Fruit fly (Drosophila melanogaster) whole organism, embryonic: ENCODE data around the gene PGRP-LF.

ENCODE experiments used
- B-H1 ChIP-seq: fragments of 200-800 bp; sonication (Bioruptor generic); IDR thresholded peaks from 3 replicates; pipeline ENCODE4 v1.3.6; 2022; ENCODE audit warnings: missing biosample characterization, missing genetic modification characterization
- CG10267 ChIP-seq: fragments of 200-800 bp; sonication (Bioruptor generic); optimal IDR thresholded peaks from 2 replicates; lab custom pipeline; 2018; ENCODE audit warnings: missing biosample characterization, mild to moderate bottlenecking, missing genetic modification characterization, moderate library complexity
- CG10274 ChIP-seq: fragments of 200-800 bp; sonication (Bioruptor generic); optimal IDR thresholded peaks from 3 replicates; lab custom pipeline; 2017; ENCODE audit warnings: missing biosample characterization, mild to moderate bottlenecking, missing genetic modification characterization
- CG14441 ChIP-seq: fragments of 200-800 bp; sonication (Bioruptor generic); IDR thresholded peaks from 2 replicates; pipeline ENCODE4 v1.3.6; 2022; ENCODE audit warnings: missing biosample characterization, missing genetic modification characterization
- CG14710 ChIP-seq: fragments of 200-800 bp; sonication (Bioruptor generic); optimal IDR thresholded peaks from 3 replicates; lab custom pipeline; 2019; ENCODE audit warnings: missing biosample characterization, mild to moderate bottlenecking, missing genetic modification characterization, moderate library complexity
- CG15073 ChIP-seq: fragments of 200-800 bp; sonication (Bioruptor generic); optimal IDR thresholded peaks from 2 replicates; lab custom pipeline; 2016; ENCODE audit warnings: missing biosample characterization, missing genetic modification characterization
- CG15601 ChIP-seq: fragments of 200-800 bp; sonication (Bioruptor generic); optimal IDR thresholded peaks from 3 replicates; lab custom pipeline; 2019; ENCODE audit warnings: missing biosample characterization, mild to moderate bottlenecking, missing genetic modification characterization, moderate library complexity
- CG17829 ChIP-seq: fragments of 200-800 bp; optimal IDR thresholded peaks from 2 replicates; lab custom pipeline; 2019; ENCODE audit warnings: missing biosample characterization, mild to moderate bottlenecking, missing genetic modification characterization, moderate library complexity
- CG2116 ChIP-seq: fragments of 200-800 bp; sonication (Bioruptor generic); optimal IDR thresholded peaks from 3 replicates; lab custom pipeline; 2018; ENCODE audit warnings: missing biosample characterization, mild to moderate bottlenecking, missing genetic modification characterization
- CG30020 ChIP-seq: fragments of 200-800 bp; optimal IDR thresholded peaks from 2 replicates; lab custom pipeline; 2019; ENCODE audit warnings: missing biosample characterization, mild to moderate bottlenecking, missing genetic modification characterization, moderate library complexity
- CG31441 ChIP-seq: fragments of 200-800 bp; sonication (Bioruptor generic); IDR thresholded peaks from 2 replicates; pipeline ENCODE4 v1.3.6; 2022; ENCODE audit warnings: missing biosample characterization, missing genetic modification characterization
- CG32767 ChIP-seq: fragments of 200-800 bp; sonication (Bioruptor generic); IDR thresholded peaks from 2 replicates; pipeline ENCODE4 v1.3.6; 2022; ENCODE audit warnings: missing biosample characterization, missing genetic modification characterization
- CG4424 ChIP-seq: fragments of 200-800 bp; sonication (Bioruptor generic); optimal IDR thresholded peaks from 3 replicates; lab custom pipeline; 2016; ENCODE audit warnings: missing biosample characterization, missing genetic modification characterization
- CG4854 ChIP-seq: fragments of 200-800 bp; sonication (Bioruptor generic); optimal IDR thresholded peaks from 2 replicates; lab custom pipeline; 2016; ENCODE audit warnings: missing biosample characterization, missing genetic modification characterization, inconsistent platforms
- CG6854 ChIP-seq: fragments of 200-800 bp; sonication (Bioruptor generic); optimal IDR thresholded peaks from 3 replicates; lab custom pipeline; 2017; ENCODE audit warnings: missing biosample characterization, mild to moderate bottlenecking, missing genetic modification characterization
- CoRest ChIP-seq: fragments of 200-800 bp; sonication (Bioruptor generic); optimal IDR thresholded peaks from 3 replicates; lab custom pipeline; 2018; ENCODE audit warnings: missing biosample characterization, mild to moderate bottlenecking, missing genetic modification characterization, moderate library complexity
- Doc3 ChIP-seq: fragments of 200-800 bp; sonication (Bioruptor generic); IDR thresholded peaks from 3 replicates; pipeline ENCODE4 v1.3.6; 2022; ENCODE audit warnings: missing biosample characterization, missing genetic modification characterization; ENCODE audit not compliant: partially characterized antibody
- ERR ChIP-seq: fragments of 200-800 bp; sonication (Bioruptor generic); optimal IDR thresholded peaks from 2 replicates; lab custom pipeline; 2016; ENCODE audit warnings: missing biosample characterization, missing genetic modification characterization
- Fer2 ChIP-seq: fragments of 200-800 bp; sonication (Bioruptor generic); optimal IDR thresholded peaks from 2 replicates; lab custom pipeline; 2018; ENCODE audit warnings: missing biosample characterization, mild to moderate bottlenecking, missing genetic modification characterization, moderate library complexity
- Hmr ChIP-seq: fragments of 200-800 bp; sonication (Bioruptor generic); optimal IDR thresholded peaks from 3 replicates; lab custom pipeline; 2017; ENCODE audit warnings: mild to moderate bottlenecking, missing biosample characterization, missing genetic modification reagents, missing genetic modification characterization
- Med ChIP-seq: fragments of 200-800 bp; sonication (Bioruptor generic); peaks from one replicate; lab custom pipeline; 2016; ENCODE audit warnings: missing biosample characterization, missing genetic modification characterization, mild to moderate bottlenecking, inconsistent platforms, moderate library complexity
- Mrtf ChIP-seq: fragments of 200-800 bp; sonication (Bioruptor generic); IDR thresholded peaks from 3 replicates; pipeline ENCODE4 v1.3.6; 2022; ENCODE audit warnings: missing biosample characterization, missing genetic modification characterization
- Ravus ChIP-seq: fragments of 200-800 bp; sonication (Bioruptor generic); IDR thresholded peaks from 2 replicates; pipeline ENCODE4 v1.3.6; 2022; ENCODE audit warnings: missing biosample characterization, missing genetic modification characterization
- Rfx ChIP-seq: fragments of 200-800 bp; sonication (Bioruptor generic); IDR thresholded peaks from 2 replicates; pipeline ENCODE4 v1.3.6; 2022; ENCODE audit warnings: missing biosample characterization, missing genetic modification characterization
- Sox100B ChIP-seq: fragments of 200-800 bp; sonication (Bioruptor generic); optimal IDR thresholded peaks from 3 replicates; lab custom pipeline; 2018; ENCODE audit warnings: missing biosample characterization, mild to moderate bottlenecking, missing genetic modification characterization
- ab ChIP-seq: fragments of 200-800 bp; sonication (Bioruptor generic); optimal IDR thresholded peaks from 2 replicates; lab custom pipeline; 2016; ENCODE audit warnings: missing biosample characterization, missing genetic modification characterization
- ac ChIP-seq: fragments of 200-800 bp; sonication (Bioruptor generic); optimal IDR thresholded peaks from 3 replicates; lab custom pipeline; 2017; ENCODE audit warnings: missing biosample characterization, mild to moderate bottlenecking, missing genetic modification characterization
- aop ChIP-seq: fragments of 200-800 bp; sonication (Bioruptor generic); IDR thresholded peaks from 2 replicates; pipeline ENCODE4 v1.3.6; 2022; ENCODE audit warnings: missing biosample characterization, missing genetic modification characterization
- bbx ChIP-seq: fragments of 200-800 bp; sonication (Bioruptor generic); IDR thresholded peaks from 2 replicates; pipeline ENCODE4 v1.3.6; 2022; ENCODE audit warnings: missing biosample characterization, missing genetic modification characterization; ENCODE audit not compliant: partially characterized antibody
- emc ChIP-seq: fragments of 200-800 bp; sonication (Bioruptor generic); optimal IDR thresholded peaks from 2 replicates; lab custom pipeline; 2016; ENCODE audit warnings: missing biosample characterization, missing genetic modification characterization
- ems ChIP-seq: fragments of 200-800 bp; sonication (Bioruptor generic); optimal IDR thresholded peaks from 3 replicates; lab custom pipeline; 2016; ENCODE audit warnings: missing biosample characterization, missing genetic modification characterization
- fd3F ChIP-seq: fragments of 200-800 bp; sonication (Bioruptor generic); optimal IDR thresholded peaks from 2 replicates; lab custom pipeline; 2018; ENCODE audit warnings: missing biosample characterization, mild to moderate bottlenecking, missing genetic modification characterization, moderate library complexity
- fd96Cb ChIP-seq: fragments of 200-800 bp; sonication (Bioruptor generic); optimal IDR thresholded peaks from 2 replicates; lab custom pipeline; 2018; ENCODE audit warnings: missing biosample characterization, mild to moderate bottlenecking, missing genetic modification characterization, moderate library complexity
- gcm2 ChIP-seq: fragments of 200-800 bp; sonication (Bioruptor generic); optimal IDR thresholded peaks from 2 replicates; lab custom pipeline; 2016; ENCODE audit warnings: missing biosample characterization, missing genetic modification characterization
- jumu ChIP-seq: fragments of 200-800 bp; sonication (Bioruptor generic); optimal IDR thresholded peaks from 3 replicates; lab custom pipeline; 2016; ENCODE audit warnings: missing biosample characterization, missing genetic modification characterization
- ken ChIP-seq: fragments of 200-800 bp; sonication (Bioruptor generic); IDR thresholded peaks from 3 replicates; pipeline ENCODE4 v1.3.6; 2022; ENCODE audit warnings: missing biosample characterization, missing genetic modification characterization
- knrl ChIP-seq: fragments of 200-800 bp; sonication (Bioruptor generic); IDR thresholded peaks from 3 replicates; pipeline ENCODE4 v1.3.6; 2022; ENCODE audit warnings: missing biosample characterization, missing genetic modification characterization; ENCODE audit not compliant: partially characterized antibody
- lbe ChIP-seq: fragments of 200-800 bp; sonication (Bioruptor generic); optimal IDR thresholded peaks from 2 replicates; lab custom pipeline; 2016; ENCODE audit warnings: missing biosample characterization, mild to moderate bottlenecking, missing genetic modification characterization
- mam ChIP-seq: fragments of 200-800 bp; sonication (Bioruptor generic); optimal IDR thresholded peaks from 3 replicates; lab custom pipeline; 2016; ENCODE audit warnings: missing biosample characterization, missing genetic modification characterization
- nom ChIP-seq: fragments of 200-800 bp; sonication (Bioruptor generic); optimal IDR thresholded peaks from 2 replicates; lab custom pipeline; 2017; ENCODE audit warnings: missing biosample characterization, missing genetic modification characterization, mild to moderate bottlenecking, moderate library complexity, missing genetic modification reagents
- oc ChIP-seq: fragments of 200-800 bp; sonication (Bioruptor generic); optimal IDR thresholded peaks from 2 replicates; lab custom pipeline; 2018; ENCODE audit warnings: missing biosample characterization, mild to moderate bottlenecking, missing genetic modification characterization, moderate library complexity
- odd ChIP-seq: fragments of 200-800 bp; sonication (Bioruptor generic); optimal IDR thresholded peaks from 2 replicates; lab custom pipeline; 2017; ENCODE audit warnings: missing biosample characterization, mild to moderate bottlenecking, missing genetic modification characterization
- ranshi ChIP-seq: fragments of 200-800 bp; sonication (Bioruptor generic); IDR thresholded peaks from 2 replicates; pipeline ENCODE4 v1.3.6; 2022; ENCODE audit warnings: missing biosample characterization, missing genetic modification characterization
- shn ChIP-seq: fragments of 200-800 bp; sonication (Bioruptor generic); optimal IDR thresholded peaks from 3 replicates; lab custom pipeline; 2016; ENCODE audit warnings: missing biosample characterization, missing genetic modification characterization
- zf30C ChIP-seq: fragments of 200-800 bp; sonication (Bioruptor generic); optimal IDR thresholded peaks from 3 replicates; lab custom pipeline; 2018; ENCODE audit warnings: missing biosample characterization, mild to moderate bottlenecking, missing genetic modification characterization

The PGRP-LF gene

DNA sequence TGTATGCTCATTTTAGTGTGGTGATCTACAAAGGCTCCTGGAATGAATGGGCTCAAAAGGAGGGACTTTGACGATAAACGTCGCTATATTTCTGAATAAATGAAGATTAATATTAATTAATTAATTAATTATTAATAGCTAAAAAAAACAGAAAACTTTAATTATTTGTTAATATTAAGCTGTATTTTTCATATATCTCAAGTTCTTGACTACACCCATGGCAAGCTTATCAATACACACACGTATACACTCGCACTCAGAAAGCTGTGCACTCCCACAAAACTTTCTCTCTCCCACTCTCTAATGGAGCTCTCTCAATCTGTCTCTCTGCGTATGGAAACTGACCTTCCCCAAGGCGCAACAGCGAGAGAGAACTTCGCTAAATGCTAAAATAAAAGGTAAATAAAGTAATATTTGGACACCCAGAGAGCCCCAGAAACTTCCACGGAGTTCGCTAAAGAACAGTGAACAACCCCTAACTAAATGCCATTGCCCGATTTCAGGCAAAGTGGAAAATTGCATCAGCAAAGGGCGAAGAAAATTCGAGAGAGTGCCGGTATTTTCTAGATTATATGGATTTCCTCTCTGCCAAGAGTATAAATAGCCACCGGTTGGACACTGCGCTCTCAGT, 24.1 kb downstream of the PGRP-LF start (continued):
- peak; percentile 72 for TF ChIP-seq Sox100B
- peak; percentile 75 for TF ChIP-seq CG31441
- peak; percentile 67 for TF ChIP-seq CG17829 (tag; lab: Kevin White, UChicago)
- TF ChIP-seq Fer2 = no peak
- TF ChIP-seq fd96Cb (tag; lab: Kevin White, UChicago) = peak; percentile 61
- TF ChIP-seq jumu (GFP tag; lab: Kevin White, UChicago) = no peak
- TF ChIP-seq ranshi = peak; percentile 66
- no peak for TF ChIP-seq CG2116
- TF ChIP-seq CG32767 = peak; percentile 76
- no peak for TF ChIP-seq aop (GFP tag; lab: Robert Waterston, UW)
- TF ChIP-seq B-H1 (GFP tag; lab: Robert Waterston, UW) = no peak
- peak; percentile 66 for TF ChIP-seq CG6854 (GFP tag; lab: Kevin White, UChicago)

DNA sequence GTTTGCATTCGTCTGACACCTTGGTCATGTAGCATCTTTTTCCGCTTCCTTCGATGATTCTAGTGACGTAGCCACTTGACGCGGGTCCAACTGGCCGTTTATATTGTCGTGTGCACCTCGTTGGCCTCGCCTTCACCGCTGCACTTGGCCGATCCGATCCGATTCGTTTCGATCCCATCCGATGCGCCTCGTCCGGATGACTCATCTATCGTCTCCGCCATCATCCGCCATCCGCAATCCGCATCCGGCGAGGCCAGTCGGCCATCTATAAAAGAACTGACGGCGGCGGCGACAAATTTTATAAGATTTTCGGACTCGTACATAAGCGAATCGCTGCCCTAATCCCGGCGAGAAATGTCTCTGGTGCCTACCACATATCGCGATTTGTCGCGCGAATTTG, 25.7 kb downstream of the PGRP-LF start, which contains the start of gene CG4461:
Gene CG4461, plus strand, starts transcription at position 301 of the 400 bp plus-strand sequence.
- TF ChIP-seq CG10274 (no peak), oc (tag; lab: Kevin White, UChicago) (no peak), nom (peak; percentile 13), ems (GFP tag; lab: Kevin White, UChicago) (no peak), Doc3 (no peak), CG15601 (no peak), ab (GFP tag; lab: Kevin White, UChicago) (no peak), shn (GFP tag; lab: Kevin White, UChicago) (no peak)

DNA sequence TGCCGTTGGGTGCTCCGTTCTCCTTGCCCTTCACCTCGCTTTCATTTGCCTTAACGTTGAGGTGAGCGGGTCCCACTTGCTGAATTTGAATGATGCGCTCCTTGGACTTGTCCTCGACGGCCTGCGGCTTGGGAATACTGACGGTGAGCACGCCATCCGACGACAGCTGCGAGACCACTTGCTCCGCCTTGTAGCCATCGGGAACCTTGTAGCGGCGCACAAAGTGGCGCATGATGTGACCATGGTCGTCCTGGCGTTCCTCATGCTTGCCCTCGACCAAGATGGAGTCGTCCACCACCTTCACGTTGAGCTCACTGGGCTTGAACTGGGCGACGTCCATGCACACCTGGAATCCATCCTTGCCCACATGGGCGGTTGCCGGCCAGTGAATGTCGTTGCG, 27.2 kb downstream of the PGRP-LF start:
- TF ChIP-seq ken (GFP tag; lab: Robert Waterston, UW) (0 out of 3 replicates have a peak, but pooled peaks have one; percentile 14), CG10267 (tag; lab: Kevin White, UChicago) (no peak), Mrtf (GFP tag; lab: Robert Waterston, UW) (0 out of 3 replicates have a peak, but pooled peaks have one; percentile 39), Med (GFP tag; lab: Kevin White, UChicago) (peak; percentile 56)

DNA sequence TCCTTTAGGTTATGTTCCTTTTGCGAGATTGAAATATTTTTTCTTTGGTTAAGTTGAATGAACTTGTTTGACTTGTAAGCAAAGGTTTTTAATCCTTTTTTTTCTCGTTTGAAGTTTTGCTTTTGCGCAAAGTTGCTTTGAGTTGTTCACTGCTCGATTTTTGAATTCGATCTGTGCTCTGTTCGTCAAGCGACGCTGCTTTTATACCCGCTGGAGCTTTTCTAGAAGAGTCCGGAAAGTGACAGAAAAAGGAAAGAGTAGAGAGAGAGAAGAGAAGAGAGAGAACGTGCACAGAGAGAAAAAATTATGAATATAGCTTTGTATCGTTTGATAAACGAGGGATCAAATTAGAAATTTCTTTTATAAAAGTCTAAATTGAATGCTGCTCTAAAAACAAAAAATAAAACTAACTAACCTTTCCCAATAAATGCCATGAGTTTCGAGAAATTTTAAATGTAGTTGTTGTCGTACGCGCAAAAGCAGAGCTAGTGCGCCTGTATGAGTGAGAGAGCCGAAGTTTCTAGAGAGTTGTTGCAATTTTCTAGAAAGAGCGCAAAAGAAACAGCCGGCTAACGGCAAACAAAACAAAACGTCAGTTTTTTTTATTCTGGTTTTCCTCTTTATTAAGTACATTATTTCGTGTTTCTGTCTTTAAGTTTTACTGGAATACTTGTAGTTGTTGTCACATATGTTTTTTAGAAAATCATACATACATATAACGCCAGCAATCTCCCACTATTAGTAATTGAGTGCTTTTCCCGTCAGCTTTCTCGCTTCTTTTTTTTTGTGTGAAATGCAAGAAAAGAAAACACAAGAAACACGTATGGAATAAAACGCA, 28.0 kb downstream of the PGRP-LF start, which contains the start of gene Hsp26:
Gene Hsp26, minus strand, starts transcription at position 230 of the 838 bp plus-strand sequence.
- TF ChIP-seq ac = no peak
- peak; percentile 83 for TF ChIP-seq Rfx (GFP tag; lab: Robert Waterston, UW)
- TF ChIP-seq CoRest = peak; percentile 81
- peak; percentile 83 for TF ChIP-seq CG4424 (GFP tag; lab: Kevin White, UChicago)
- peak; percentile 90 for TF ChIP-seq lbe
- peak; percentile 67 for TF ChIP-seq fd3F (GFP tag; lab: Kevin White, UChicago)
- no peak; the same call in 1 of the 2 replicates for TF ChIP-seq bbx (GFP tag; lab: Robert Waterston, UW)
- no peak for TF ChIP-seq knrl (GFP tag; lab: Robert Waterston, UW)
- TF ChIP-seq mam = peak; percentile 85
- peak; percentile 24 for TF ChIP-seq CG15073 (GFP tag; lab: Kevin White, UChicago)
- TF ChIP-seq Ravus (GFP tag; lab: Robert Waterston, UW) = peak; percentile 32; the same call in 1 of the 2 replicates
- TF ChIP-seq Hmr (GFP tag; lab: Kevin White, UChicago) = peak; percentile 86
- peak; percentile 81 for TF ChIP-seq CG14441
- TF ChIP-seq CG4854 = peak; percentile 58
- TF ChIP-seq CG14710 (tag; lab: Kevin White, UChicago) = peak; percentile 69
- TF ChIP-seq gcm2 = peak; percentile 58
- TF ChIP-seq ERR (GFP tag; lab: Kevin White, UChicago) = peak; percentile 42
- TF ChIP-seq zf30C (GFP tag; lab: Kevin White, UChicago) = peak; percentile 90
- peak; percentile 46 for TF ChIP-seq CG30020 (tag; lab: Kevin White, UChicago)
- TF ChIP-seq odd = peak; percentile 86
- peak; percentile 55 for TF ChIP-seq emc
